Worm (Caenorhabditis elegans) whole organism, L4/young adult: ENCODE results near the gene F15E6.5.

ENCODE experiments used
- W03F9.2 ChIP-seq: fragments of 150-350 bp; optimal IDR thresholded peaks from 2 replicates; lab custom pipeline; 2014; ENCODE audit warnings: missing biosample characterization, missing genetic modification characterization
- dao-5 ChIP-seq: sonication (generic microtip); optimal IDR thresholded peaks from 2 replicates; lab custom pipeline; 2016; ENCODE audit warnings: missing genotype, missing genetic modification characterization, moderate library complexity, missing compliant biosample characterization
- him-1 ChIP-seq: sonication (generic microtip); optimal IDR thresholded peaks from 2 replicates; lab custom pipeline; 2016; ENCODE audit warnings: missing genotype, missing genetic modification reagents, missing genetic modification characterization, missing compliant biosample characterization

DNA sequence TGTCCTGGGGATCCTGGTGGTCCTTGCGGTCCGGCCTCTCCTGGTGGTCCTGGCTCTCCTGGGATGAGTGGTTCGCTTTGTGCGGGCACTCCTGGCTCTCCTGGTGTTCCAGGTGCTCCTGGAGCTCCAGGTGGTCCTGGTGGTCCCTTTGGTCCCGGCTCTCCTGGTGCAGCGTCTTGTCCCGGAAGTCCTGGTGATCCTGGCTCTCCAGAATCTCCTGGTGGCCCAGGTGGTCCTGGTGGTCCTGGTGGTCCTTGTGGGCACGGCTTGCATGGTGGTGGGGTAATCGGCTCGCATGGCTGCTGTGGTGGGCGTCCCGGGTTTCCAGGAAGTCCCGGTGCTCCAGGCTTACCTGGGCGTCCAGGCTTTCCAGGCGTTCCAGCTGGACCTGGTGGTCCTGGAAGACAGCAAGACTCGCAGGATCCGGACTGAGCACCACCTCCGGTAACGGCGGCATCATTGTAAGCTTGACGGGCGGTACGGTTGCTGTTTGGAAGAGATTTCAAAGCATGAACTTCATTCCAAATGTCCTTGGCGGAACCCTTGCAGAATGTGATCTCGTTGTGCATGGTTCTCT is 45.4 kb upstream of the F15E6.5 start:
- TF ChIP-seq him-1 (tag; lab: Kevin White, UChicago) (no peak), dao-5 (tag; lab: Kevin White, UChicago) (no peak), W03F9.2 (tag; lab: Kevin White, UChicago) (no peak)
